Worm (Caenorhabditis elegans) whole organism, young adult: Measurements from ENCODE around the gene best-23.
A peak's percentile ranks its signal among the peaks of the same experiment; 100 is the strongest.

Source experiments
- B0336.3 ChIP-seq: fragments of 200-800 bp; sonication (Bioruptor generic); IDR thresholded peaks from 2 replicates; pipeline ENCODE4 v1.3.6; 2022; ENCODE audit warnings: missing genetic modification characterization, missing compliant biosample characterization
- C06A6.2 ChIP-seq: fragments of 200-800 bp; sonication (Bioruptor generic); conservative IDR thresholded peaks from 2 replicates; pipeline ENCODE4 v1.3.6; 2022; ENCODE audit warnings: missing genetic modification characterization, missing compliant biosample characterization
- C17E4.6 ChIP-seq: fragments of 200-800 bp; sonication (Bioruptor generic); IDR thresholded peaks from 2 replicates; pipeline ENCODE4 v1.3.6; 2022; ENCODE audit warnings: missing genetic modification reagents, missing genetic modification characterization, missing compliant biosample characterization
- F10E7.11 ChIP-seq: sonication (generic microtip); optimal IDR thresholded peaks from 2 replicates; lab custom pipeline; 2017; ENCODE audit warnings: mild to moderate bottlenecking, missing genetic modification characterization, moderate library complexity, missing compliant biosample characterization
- F22D6.2 ChIP-seq: sonication (generic microtip); optimal IDR thresholded peaks from 2 replicates; lab custom pipeline; 2016; ENCODE audit warnings: mild to moderate bottlenecking, missing genetic modification characterization, missing compliant biosample characterization
- F23B12.7 ChIP-seq: sonication (generic microtip); optimal IDR thresholded peaks from 2 replicates; lab custom pipeline; 2017; ENCODE audit warnings: missing genetic modification characterization, mild to moderate bottlenecking, missing compliant biosample characterization, antibody characterized with exemption, moderate library complexity; ENCODE audit not compliant: insufficient read depth
- F55B11.4 ChIP-seq: sonication (generic microtip); optimal IDR thresholded peaks from 2 replicates; lab custom pipeline; 2016; ENCODE audit warnings: missing compliant biosample characterization, missing genetic modification characterization, borderline replicate concordance; ENCODE audit not compliant: insufficient read depth
- F57C9.4 ChIP-seq: sonication (generic microtip); optimal IDR thresholded peaks from 2 replicates; lab custom pipeline; 2017; ENCODE audit warnings: mild to moderate bottlenecking, missing genetic modification characterization, missing compliant biosample characterization
- K12H6.12 ChIP-seq: fragments of 200-800 bp; sonication (Bioruptor generic); optimal IDR thresholded peaks from 2 replicates; lab custom pipeline; 2018; ENCODE audit warnings: mild to moderate bottlenecking, missing genetic modification characterization, missing compliant biosample characterization
- T07F8.4 ChIP-seq: sonication (generic microtip); optimal IDR thresholded peaks from 2 replicates; lab custom pipeline; 2016; ENCODE audit warnings: mild to moderate bottlenecking, missing genetic modification characterization, moderate library complexity, missing compliant biosample characterization
- Y53F4B.3 ChIP-seq: fragments of 200-800 bp; sonication (Bioruptor generic); IDR thresholded peaks from 2 replicates; pipeline ENCODE4 v1.3.6; 2022; ENCODE audit warnings: missing genetic modification reagents, missing genetic modification characterization, missing compliant biosample characterization
- Y67H2A.10 ChIP-seq: fragments of 200-800 bp; sonication (Bioruptor generic); conservative IDR thresholded peaks from 2 replicates; pipeline ENCODE4 v1.3.6; 2022; ENCODE audit warnings: missing genetic modification reagents, missing genetic modification characterization, missing compliant biosample characterization
- Y95B8A.8 ChIP-seq: fragments of 200-800 bp; sonication (Bioruptor generic); IDR thresholded peaks from 2 replicates; pipeline ENCODE4 v1.3.6; 2022; ENCODE audit warnings: missing genetic modification reagents, missing genetic modification characterization, missing compliant biosample characterization
- ZK185.1 ChIP-seq: sonication (generic microtip); optimal IDR thresholded peaks from 2 replicates; lab custom pipeline; 2016; ENCODE audit warnings: mild to moderate bottlenecking, missing genetic modification characterization, missing compliant biosample characterization; ENCODE audit not compliant: poor library complexity, severe bottlenecking
- aptf-2 ChIP-seq: fragments of 200-800 bp; sonication (Bioruptor generic); conservative IDR thresholded peaks from 2 replicates; pipeline ENCODE4 v1.3.6; 2022; ENCODE audit warnings: missing genetic modification reagents, missing genetic modification characterization, missing compliant biosample characterization
- aptf-3 ChIP-seq: fragments of 200-800 bp; sonication (Bioruptor generic); IDR thresholded peaks from 2 replicates; pipeline ENCODE4 v1.3.6; 2022; ENCODE audit warnings: missing genetic modification characterization, missing compliant biosample characterization
- atf-7 ChIP-seq: sonication (generic microtip); optimal IDR thresholded peaks from 2 replicates; lab custom pipeline; 2017; ENCODE audit warnings: mild to moderate bottlenecking, missing genetic modification characterization, missing compliant biosample characterization
- attf-3 ChIP-seq: fragments of 200-800 bp; sonication (Bioruptor generic); conservative IDR thresholded peaks from 2 replicates; pipeline ENCODE4 v1.3.6; 2022; ENCODE audit warnings: missing genetic modification reagents, missing genetic modification characterization, missing compliant biosample characterization
- ceh-58 ChIP-seq: fragments of 200-800 bp; sonication (Bioruptor generic); IDR thresholded peaks from 2 replicates; pipeline ENCODE4 v1.3.6; 2022; ENCODE audit warnings: missing genetic modification characterization, missing compliant biosample characterization
- ceh-79 ChIP-seq: sonication (generic microtip); optimal IDR thresholded peaks from 2 replicates; lab custom pipeline; 2017; ENCODE audit warnings: mild to moderate bottlenecking, missing genetic modification characterization, missing compliant biosample characterization
- ceh-91 ChIP-seq: fragments of 200-800 bp; sonication (Bioruptor generic); IDR thresholded peaks from 2 replicates; pipeline ENCODE4 v1.3.6; 2022; ENCODE audit warnings: missing genetic modification reagents, missing genetic modification characterization, missing compliant biosample characterization
- chd-7 ChIP-seq: sonication (generic microtip); optimal IDR thresholded peaks from 2 replicates; lab custom pipeline; 2016; ENCODE audit warnings: mild to moderate bottlenecking, missing genetic modification characterization, moderate library complexity, missing compliant biosample characterization
- die-1 ChIP-seq: sonication (generic microtip); optimal IDR thresholded peaks from 2 replicates; lab custom pipeline; 2016; ENCODE audit warnings: missing genotype, mild to moderate bottlenecking, missing genetic modification characterization, missing compliant biosample characterization
- dpff-1 ChIP-seq: sonication (generic microtip); optimal IDR thresholded peaks from 2 replicates; lab custom pipeline; 2017; ENCODE audit warnings: mild to moderate bottlenecking, missing genetic modification characterization, missing compliant biosample characterization
- dpl-1 ChIP-seq: fragments of 150-350 bp; optimal IDR thresholded peaks from 2 replicates; lab custom pipeline; 2014; ENCODE audit warnings: missing biosample characterization, missing genetic modification reagents, missing genetic modification characterization
- efl-1 ChIP-seq: fragments of 150-350 bp; optimal IDR thresholded peaks from 2 replicates; lab custom pipeline; 2014; ENCODE audit warnings: missing biosample characterization, missing genetic modification reagents, missing genetic modification characterization
- egrh-3 ChIP-seq: fragments of 200-800 bp; sonication (Bioruptor generic); IDR thresholded peaks from 2 replicates; pipeline ENCODE4 v1.3.6; 2022; ENCODE audit warnings: missing genetic modification reagents, missing genetic modification characterization, missing compliant biosample characterization
- fkh-3 ChIP-seq: sonication (generic microtip); optimal IDR thresholded peaks from 2 replicates; lab custom pipeline; 2016; ENCODE audit warnings: mild to moderate bottlenecking, missing genetic modification characterization, missing compliant biosample characterization
- him-1 ChIP-seq: sonication (generic microtip); optimal IDR thresholded peaks from 2 replicates; lab custom pipeline; 2016; ENCODE audit warnings: missing genotype, missing genetic modification reagents, missing genetic modification characterization, missing compliant biosample characterization
- let-607 ChIP-seq, 2 experiments: fragments of 200-800 bp in 1 of 2; sonication (Bioruptor generic) in 1 of 2; sonication (generic microtip) in 1 of 2; optimal IDR thresholded peaks; 2 replicates each; lab custom pipeline; 2016 to 2018; ENCODE audit warnings: mild to moderate bottlenecking in 2 of 2, missing compliant biosample characterization in 2 of 2, missing genetic modification characterization in 2 of 2, moderate library complexity in 2 of 2, missing genotype in 1 of 2
- lin-35 ChIP-seq, 3 experiments: fragments of 150-350 bp in 2 of 3; sonication (generic microtip) in 1 of 3; optimal IDR thresholded peaks; 2 replicates each; lab custom pipeline; 2014 to 2018; ENCODE audit warnings: missing biosample characterization in 3 of 3, missing genetic modification characterization in 3 of 3, missing genetic modification reagents in 3 of 3
- madf-10 ChIP-seq: sonication (generic microtip); optimal IDR thresholded peaks from 2 replicates; lab custom pipeline; 2016; ENCODE audit warnings: mild to moderate bottlenecking, missing genetic modification characterization, missing compliant biosample characterization
- madf-8 ChIP-seq: fragments of 200-800 bp; sonication (Bioruptor generic); conservative IDR thresholded peaks from 2 replicates; pipeline ENCODE4 v1.3.6; 2022; ENCODE audit warnings: missing genetic modification reagents, missing genetic modification characterization, missing compliant biosample characterization
- nfya-2 ChIP-seq: fragments of 200-800 bp; sonication (Bioruptor generic); IDR thresholded peaks from 2 replicates; pipeline ENCODE4 v1.3.6; 2022; ENCODE audit warnings: missing genetic modification reagents, missing genetic modification characterization, missing compliant biosample characterization
- nfyb-1 ChIP-seq: fragments of 200-800 bp; sonication (Bioruptor generic); IDR thresholded peaks from 2 replicates; pipeline ENCODE4 v1.3.6; 2022; ENCODE audit warnings: missing genetic modification reagents, missing genetic modification characterization, missing compliant biosample characterization
- nhr-120 ChIP-seq: fragments of 200-800 bp; sonication (Bioruptor generic); IDR thresholded peaks from 2 replicates; pipeline ENCODE4 v1.3.6; 2022; ENCODE audit warnings: missing genetic modification characterization, missing compliant biosample characterization
- rcor-1 ChIP-seq: fragments of 200-800 bp; sonication (Bioruptor generic); IDR thresholded peaks from 2 replicates; pipeline ENCODE4 v1.3.6; 2022; ENCODE audit warnings: missing genetic modification reagents, missing genetic modification characterization, missing compliant biosample characterization
- rec-8 ChIP-seq, 2 experiments: sonication (generic microtip); optimal IDR thresholded peaks; 2 replicates each; lab custom pipeline; 2016; ENCODE audit warnings: mild to moderate bottlenecking in 2 of 2, missing genetic modification characterization in 2 of 2, missing genetic modification reagents in 2 of 2, missing genotype in 2 of 2, missing biosample characterization in 1 of 2, missing compliant biosample characterization in 1 of 2, moderate library complexity in 1 of 2
- rpc-1 ChIP-seq, 2 experiments: fragments of 150-350 bp in 1 of 2; sonication (generic microtip) in 1 of 2; optimal IDR thresholded peaks; 2 replicates each; lab custom pipeline; 2014 to 2018; ENCODE audit warnings: missing biosample characterization in 1 of 2, missing genetic modification characterization in 1 of 2, missing genetic modification reagents in 1 of 2, missing genotype in 1 of 2
- sdz-38 ChIP-seq: sonication (generic microtip); optimal IDR thresholded peaks from 2 replicates; lab custom pipeline; 2016; ENCODE audit warnings: missing genotype, missing genetic modification characterization, missing compliant biosample characterization
- snpc-1.1 ChIP-seq: sonication (generic microtip); optimal IDR thresholded peaks from 2 replicates; lab custom pipeline; 2017; ENCODE audit warnings: missing genetic modification characterization, mild to moderate bottlenecking, missing compliant biosample characterization, antibody characterized with exemption, moderate library complexity, missing genotype, missing genetic modification reagents; ENCODE audit not compliant: insufficient read depth
- snpc-4 ChIP-seq, 5 experiments: fragments of 150-350 bp in 1 of 5; sonication (generic microtip) in 4 of 5; optimal IDR thresholded peaks; 2 replicates each; lab custom pipeline; 2014 to 2018; ENCODE audit warnings: missing genetic modification characterization in 5 of 5, missing biosample characterization in 3 of 5, antibody characterized with exemption in 2 of 5, mild to moderate bottlenecking in 2 of 5, missing compliant biosample characterization in 2 of 5, missing genotype in 2 of 5, moderate library complexity in 2 of 5, missing genetic modification reagents in 1 of 5
- sptf-2 ChIP-seq: fragments of 200-800 bp; sonication (Bioruptor generic); optimal IDR thresholded peaks from 2 replicates; lab custom pipeline; 2018; ENCODE audit warnings: mild to moderate bottlenecking, missing genetic modification characterization, missing compliant biosample characterization
- tlf-1 ChIP-seq: fragments of 200-800 bp; sonication (Bioruptor generic); optimal IDR thresholded peaks from 2 replicates; lab custom pipeline; 2018; ENCODE audit warnings: mild to moderate bottlenecking, missing genetic modification characterization, missing compliant biosample characterization
- unc-130 ChIP-seq: sonication (generic microtip); optimal IDR thresholded peaks from 2 replicates; lab custom pipeline; 2016; ENCODE audit warnings: missing genetic modification reagents, missing genetic modification characterization, missing compliant biosample characterization
- ztf-18 ChIP-seq: sonication (generic microtip); optimal IDR thresholded peaks from 2 replicates; lab custom pipeline; 2016; ENCODE audit warnings: missing genotype, mild to moderate bottlenecking, missing genetic modification characterization, missing compliant biosample characterization

The best-23 gene

DNA sequence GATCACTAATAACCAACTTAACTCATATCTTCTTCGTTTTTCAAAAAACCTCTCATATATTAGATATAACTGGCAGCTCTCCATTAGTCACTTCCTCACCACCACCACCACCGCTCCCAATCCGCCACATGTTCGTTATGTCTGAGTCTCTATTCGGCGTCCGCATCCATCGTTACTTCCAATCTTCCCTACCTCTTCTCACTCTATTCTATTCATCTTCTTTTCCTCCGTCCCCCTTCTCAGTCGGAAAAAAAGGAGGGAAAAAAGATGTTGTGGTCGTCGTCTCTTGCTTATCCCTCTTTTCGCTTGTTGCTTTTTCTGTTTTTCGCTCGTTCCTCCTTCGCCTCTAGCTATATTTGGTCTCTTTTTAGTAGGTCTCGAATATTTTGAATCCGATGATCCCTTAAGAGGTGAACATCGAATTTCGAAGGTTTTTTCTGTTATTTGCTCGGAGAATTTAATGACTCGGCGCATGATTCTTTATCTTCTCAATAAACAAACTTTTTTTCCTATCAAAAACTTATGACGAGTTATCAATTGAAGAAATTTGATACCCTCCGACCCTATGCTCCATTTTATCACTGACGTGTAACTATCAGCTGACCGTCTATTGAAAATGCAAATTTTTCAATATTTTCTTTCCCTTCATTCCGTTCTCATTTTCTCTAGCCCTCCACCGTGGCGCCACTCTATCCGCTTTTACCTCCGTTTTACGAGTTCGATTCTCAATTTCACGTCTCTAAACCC is 15.3 kb downstream of the best-23 start:
- TF ChIP-seq chd-7 (tag; lab: Kevin White, UChicago) (no peak), dpff-1 (no peak), T07F8.4 (tag; lab: Kevin White, UChicago) (no peak), aptf-2 (GFP tag; lab: Robert Waterston, UW) (no peak), F22D6.2 (tag; lab: Kevin White, UChicago) (no peak), snpc-4 (GFP tag; optimal IDR thresholded peaks at IDR 0.05; lab: Kevin White, UChicago) (no peak), snpc-4 (tag; optimal IDR thresholded peaks at IDR 0.05; lab: Kevin White, UChicago) (peak in 1 of 4 experiments; percentile 4), him-1 (tag; lab: Kevin White, UChicago) (no peak), ceh-79 (tag; lab: Kevin White, UChicago) (no peak), sdz-38 (tag; lab: Kevin White, UChicago) (no peak), C06A6.2 (GFP tag; lab: Robert Waterston, UW) (no peak), let-607 (tag; optimal IDR thresholded peaks at IDR 0.05; lab: Kevin White, UChicago) (no peak), atf-7 (tag; lab: Kevin White, UChicago) (peak; percentile 1), ceh-91 (no peak), attf-3 (GFP tag; lab: Robert Waterston, UW) (no peak), F57C9.4 (tag; lab: Kevin White, UChicago) (no peak), efl-1 (GFP tag; lab: Kevin White, UChicago) (no peak), madf-8 (GFP tag; lab: Robert Waterston, UW) (no peak), unc-130 (GFP tag; lab: Kevin White, UChicago) (no peak), snpc-1.1 (tag; lab: Kevin White, UChicago) (no peak), nfya-2 (GFP tag; lab: Robert Waterston, UW) (no peak), nhr-120 (GFP tag; lab: Robert Waterston, UW) (no peak), dpl-1 (GFP tag; lab: Kevin White, UChicago) (no peak), C17E4.6 (GFP tag; lab: Robert Waterston, UW) (no peak), F55B11.4 (tag; lab: Kevin White, UChicago) (no peak), B0336.3 (GFP tag; lab: Robert Waterston, UW) (no peak), K12H6.12 (tag; lab: Kevin White, UChicago) (peak; percentile 38), F23B12.7 (tag; lab: Kevin White, UChicago) (no peak), tlf-1 (GFP tag; lab: Kevin White, UChicago) (no peak), ZK185.1 (tag; lab: Kevin White, UChicago) (no peak), ceh-58 (GFP tag; lab: Robert Waterston, UW) (no peak), nfyb-1 (GFP tag; lab: Robert Waterston, UW) (0 out of 2 replicates have a peak, but pooled peaks have one; percentile 7), die-1 (tag; lab: Kevin White, UChicago) (no peak), egrh-3 (GFP tag; lab: Robert Waterston, UW) (no peak), rcor-1 (GFP tag; lab: Robert Waterston, UW) (no peak), rpc-1 (optimal IDR thresholded peaks at IDR 0.05; lab: Kevin White, UChicago) (no peak), rpc-1 (tag; optimal IDR thresholded peaks at IDR 0.05; lab: Kevin White, UChicago) (no peak), sptf-2 (GFP tag; lab: Kevin White, UChicago) (no peak), Y95B8A.8 (GFP tag; lab: Robert Waterston, UW) (no peak), ztf-18 (no peak), Y53F4B.3 (no peak), F10E7.11 (no peak), madf-10 (tag; lab: Kevin White, UChicago) (no peak), fkh-3 (tag; lab: Kevin White, UChicago) (no peak), rec-8 (tag; optimal IDR thresholded peaks at IDR 0.05; lab: Kevin White, UChicago) (no peak), aptf-3 (GFP tag; lab: Robert Waterston, UW) (no peak), lin-35 (GFP tag; optimal IDR thresholded peaks at IDR 0.05; lab: Kevin White, UChicago) (peak in 1 of 3 experiments; percentile 65), Y67H2A.10 (GFP tag; lab: Robert Waterston, UW) (no peak)
